Worm (Caenorhabditis elegans) whole organism, L1 larva: ENCODE measurements around the gene C27B7.7.

Experiments used
- blmp-1 ChIP-seq: fragments of 150-350 bp; optimal IDR thresholded peaks from 2 replicates; lab custom pipeline; 2014; ENCODE audit warnings: missing biosample characterization, missing genetic modification characterization
- ceh-82 ChIP-seq, 3 experiments: fragments of 150-350 bp in 1 of 3; sonication (generic microtip) in 2 of 3; optimal IDR thresholded peaks; 2 replicates each; lab custom pipeline; 2014 to 2017; ENCODE audit warnings: missing biosample characterization in 3 of 3, missing genetic modification characterization in 3 of 3
- efl-1 ChIP-seq, 4 experiments: fragments of 150-350 bp; optimal IDR thresholded peaks in 3 of 4; peaks in 1 of 4; 1 replicate in 1 of 4; 2 replicates in 3 of 4; lab custom pipeline; 2014; ENCODE audit warnings: missing biosample characterization in 2 of 4, missing genetic modification characterization in 2 of 4, missing genetic modification reagents in 2 of 4
- hpl-2 ChIP-seq: fragments of 150-350 bp; optimal IDR thresholded peaks from 2 replicates; lab custom pipeline; 2014; ENCODE audit warnings: missing biosample characterization, missing genetic modification reagents, missing genetic modification characterization
- lin-13 ChIP-seq: fragments of 150-350 bp; optimal IDR thresholded peaks from 2 replicates; lab custom pipeline; 2014; ENCODE audit warnings: missing biosample characterization, missing genetic modification reagents, missing genetic modification characterization
- lin-35 ChIP-seq, 2 experiments: fragments of 150-350 bp; optimal IDR thresholded peaks; 2 replicates each; lab custom pipeline; 2014; ENCODE audit warnings: missing biosample characterization in 2 of 2, missing genetic modification characterization in 2 of 2, missing genetic modification reagents in 2 of 2
- lin-39 ChIP-seq: fragments of 150-350 bp; optimal IDR thresholded peaks from 2 replicates; lab custom pipeline; 2014; ENCODE audit warnings: missing biosample characterization, missing genetic modification reagents, missing genetic modification characterization
- nhr-76 ChIP-seq: sonication (generic microtip); optimal IDR thresholded peaks from 2 replicates; lab custom pipeline; 2017; ENCODE audit warnings: missing biosample characterization, missing genetic modification characterization
- nhr-77 ChIP-seq: fragments of 150-350 bp; optimal IDR thresholded peaks from 2 replicates; lab custom pipeline; 2014; ENCODE audit warnings: missing biosample characterization, missing genetic modification characterization
- pag-3 ChIP-seq: sonication (generic microtip); optimal IDR thresholded peaks from 2 replicates; lab custom pipeline; 2017; ENCODE audit warnings: missing genetic modification characterization, mild to moderate bottlenecking, missing compliant biosample characterization, antibody characterized with exemption, borderline replicate concordance; ENCODE audit not compliant: insufficient read depth
- rnt-1 ChIP-seq: sonication (generic microtip); optimal IDR thresholded peaks from 2 replicates; lab custom pipeline; 2016; ENCODE audit warnings: mild to moderate bottlenecking, missing genetic modification characterization, moderate library complexity, missing compliant biosample characterization
- swsn-7 ChIP-seq: sonication (generic microtip); optimal IDR thresholded peaks from 2 replicates; lab custom pipeline; 2016; ENCODE audit warnings: missing genetic modification characterization, missing compliant biosample characterization
- zag-1 ChIP-seq: fragments of 150-350 bp; optimal IDR thresholded peaks from 2 replicates; lab custom pipeline; 2014; ENCODE audit warnings: missing biosample characterization, missing genetic modification characterization
- ztf-11 ChIP-seq, 2 experiments: sonication (generic microtip); optimal IDR thresholded peaks; 2 replicates each; lab custom pipeline; 2016 to 2017; ENCODE audit warnings: missing genetic modification characterization in 2 of 2, missing biosample characterization in 1 of 2, missing compliant biosample characterization in 1 of 2

ce11 chrIV:8924126-8924525 lies 17.3 kb downstream of the C27B7.7 start:
- TF ChIP-seq ztf-11 (tag; optimal IDR thresholded peaks at IDR 0.05; lab: Kevin White, UChicago) = no peak
- TF ChIP-seq nhr-77 (tag; lab: Kevin White, UChicago) = no peak
- TF ChIP-seq pag-3 = no peak
- no peak for TF ChIP-seq blmp-1 (tag; lab: Kevin White, UChicago)
- TF ChIP-seq efl-1 (optimal IDR thresholded peaks at IDR 0.05; lab: Kevin White, UChicago) = no peak
- TF ChIP-seq efl-1 (GFP tag; optimal IDR thresholded peaks at IDR 0.05 in 1 of 2; lab: Kevin White, UChicago) = no peak
- TF ChIP-seq rnt-1 (tag; lab: Kevin White, UChicago) = no peak
- TF ChIP-seq zag-1 (tag; lab: Kevin White, UChicago) = no peak
- no peak for TF ChIP-seq swsn-7
- TF ChIP-seq hpl-2 = no peak
- TF ChIP-seq lin-39 (tag; lab: Kevin White, UChicago) = no peak
- no peak for TF ChIP-seq ceh-82 (tag; optimal IDR thresholded peaks at IDR 0.05; lab: Kevin White, UChicago)
- TF ChIP-seq lin-13 (GFP tag; lab: Kevin White, UChicago) = no peak
- no peak for TF ChIP-seq nhr-76 (tag; lab: Kevin White, UChicago)
- TF ChIP-seq lin-35 (GFP tag; optimal IDR thresholded peaks at IDR 0.05; lab: Kevin White, UChicago) = no peak
